Fruit fly (Drosophila melanogaster) whole organism, embryonic: ENCODE results near the gene CG5214.

ENCODE experiments used
- CG3407 ChIP-seq: fragments of 200-800 bp; sonication (Bioruptor generic); optimal IDR thresholded peaks from 2 replicates; lab custom pipeline; 2018; ENCODE audit warnings: missing biosample characterization, mild to moderate bottlenecking, missing genetic modification characterization
- H15 ChIP-seq: fragments of 200-800 bp; sonication (Bioruptor generic); IDR thresholded peaks from 3 replicates; pipeline ENCODE4 v1.3.6; 2022; ENCODE audit warnings: missing biosample characterization, missing genetic modification characterization
- HLH3B ChIP-seq: fragments of 200-800 bp; sonication (Bioruptor generic); IDR thresholded peaks from 2 replicates; pipeline ENCODE4 v1.3.6; 2022; ENCODE audit warnings: missing biosample characterization, missing genetic modification characterization
- cg ChIP-seq: fragments of 200-800 bp; sonication (Bioruptor generic); optimal IDR thresholded peaks from 3 replicates; lab custom pipeline; 2019; ENCODE audit warnings: missing biosample characterization, mild to moderate bottlenecking, missing genetic modification characterization, moderate library complexity
- chif ChIP-seq, 2 experiments: fragments of 200-800 bp; sonication (Bioruptor generic); optimal IDR thresholded peaks; 3 replicates each; lab custom pipeline; 2016; ENCODE audit warnings: missing biosample characterization in 2 of 2, missing genetic modification characterization in 2 of 2
- disco-r ChIP-seq: fragments of 200-800 bp; sonication (Bioruptor generic); optimal IDR thresholded peaks from 2 replicates; lab custom pipeline; 2016; ENCODE audit warnings: missing biosample characterization, missing genetic modification characterization
- gfzf ChIP-seq: fragments of 200-800 bp; sonication (Bioruptor generic); optimal IDR thresholded peaks from 2 replicates; lab custom pipeline; 2016; ENCODE audit warnings: missing biosample characterization, mild to moderate bottlenecking, missing genetic modification characterization, moderate library complexity
- psq ChIP-seq: fragments of 200-800 bp; sonication (Bioruptor generic); optimal IDR thresholded peaks from 2 replicates; lab custom pipeline; 2017; ENCODE audit warnings: missing biosample characterization, missing genetic modification characterization
- zfh1 ChIP-seq: fragments of 200-800 bp; sonication (Bioruptor generic); IDR thresholded peaks from 3 replicates; pipeline ENCODE4 v1.3.6; 2022; ENCODE audit warnings: missing biosample characterization, missing genetic modification characterization

- TF ChIP-seq psq (GFP tag; lab: Kevin White, UChicago) (no peak), zfh1 (GFP tag; lab: Robert Waterston, UW) (no peak; the same call in 2 of the 3 replicates), CG3407 (GFP tag; lab: Kevin White, UChicago) (no peak), H15 (GFP tag; lab: Robert Waterston, UW) (no peak), disco-r (GFP tag; lab: Kevin White, UChicago) (no peak), gfzf (GFP tag; lab: Kevin White, UChicago) (peak; percentile 75), HLH3B (GFP tag; lab: Robert Waterston, UW) (no peak), cg (GFP tag; lab: Kevin White, UChicago) (no peak), chif (GFP tag; optimal IDR thresholded peaks at IDR 0.05; lab: Kevin White, UChicago) (peak; percentile 6 to 44)
These were observed 34.2 kb upstream of the CG5214 start, which contains the start of the genes SdhC and Tctp for dm6 chr3R:11209801-11210402.
